Worm (Caenorhabditis elegans) whole organism, L3 larva: ENCODE data around the gene his-2.

Experiments
- ama-1 ChIP-seq: fragments of 150-350 bp; optimal IDR thresholded peaks from 2 replicates; lab custom pipeline; 2018
- ceh-9 ChIP-seq: sonication (generic microtip); optimal IDR thresholded peaks from 2 replicates; lab custom pipeline; 2018; ENCODE audit warnings: missing biosample characterization, missing genetic modification characterization
- fkh-10 ChIP-seq: sonication (generic microtip); optimal IDR thresholded peaks from 2 replicates; lab custom pipeline; 2017; ENCODE audit warnings: missing biosample characterization, missing genetic modification reagents, missing genetic modification characterization
- lin-15B ChIP-seq: fragments of 150-350 bp; optimal IDR thresholded peaks from 2 replicates; lab custom pipeline; 2014; ENCODE audit warnings: missing biosample characterization, missing genetic modification characterization
- lsy-12 ChIP-seq: sonication (generic microtip); optimal IDR thresholded peaks from 2 replicates; lab custom pipeline; 2016; ENCODE audit warnings: mild to moderate bottlenecking, missing genetic modification characterization, missing compliant biosample characterization
- pha-4 ChIP-seq: fragments of 150-350 bp; optimal IDR thresholded peaks from 2 replicates; lab custom pipeline; 2014; ENCODE audit warnings: missing biosample characterization, missing genetic modification reagents, missing genetic modification characterization
- tbx-2 ChIP-seq: sonication (generic microtip); optimal IDR thresholded peaks from 2 replicates; lab custom pipeline; 2016; ENCODE audit warnings: mild to moderate bottlenecking, missing genetic modification characterization, missing compliant biosample characterization
- ztf-11 ChIP-seq: fragments of 150-350 bp; optimal IDR thresholded peaks from 2 replicates; lab custom pipeline; 2014; ENCODE audit warnings: missing biosample characterization, missing genetic modification characterization

- TF ChIP-seq lin-15B (tag; lab: Kevin White, UChicago) (no peak), ama-1 (lab: Kevin White, UChicago) (no peak), ceh-9 (no peak), fkh-10 (GFP tag; lab: Kevin White, UChicago) (no peak), pha-4 (tag; lab: Kevin White, UChicago) (no peak), ztf-11 (tag; lab: Kevin White, UChicago) (no peak), lsy-12 (tag; lab: Kevin White, UChicago) (no peak), tbx-2 (tag; lab: Kevin White, UChicago) (no peak)
Measured at ce11 chrV:16060135-16060534, 18.1 kb upstream of the his-2 start, which contains the start of gene F14H3.15.
